Worm (Caenorhabditis elegans) whole organism, midembryonic: ENCODE measurements around the gene del-9.

Experiments
- T22C8.4 ChIP-seq: fragments of 200-800 bp; sonication (Bioruptor generic); IDR thresholded peaks from 2 replicates; pipeline ENCODE4 v1.3.6; 2022; ENCODE audit warnings: missing genetic modification characterization, missing compliant biosample characterization
- cog-1 ChIP-seq: sonication (generic microtip); optimal IDR thresholded peaks from 2 replicates; lab custom pipeline; 2016; ENCODE audit warnings: missing genetic modification characterization, missing compliant biosample characterization
- flt-1 ChIP-seq: fragments of 200-800 bp; sonication (Bioruptor generic); IDR thresholded peaks from 2 replicates; pipeline ENCODE4 v1.3.6; 2022; ENCODE audit warnings: missing genetic modification characterization, missing compliant biosample characterization
- klf-2 ChIP-seq: fragments of 200-800 bp; sonication (Bioruptor generic); conservative IDR thresholded peaks from 2 replicates; pipeline ENCODE4 v1.3.6; 2022; ENCODE audit warnings: missing genetic modification reagents, missing genetic modification characterization, missing compliant biosample characterization
- med-1 ChIP-seq: sonication (generic microtip); optimal IDR thresholded peaks from 2 replicates; lab custom pipeline; 2017; ENCODE audit warnings: missing genetic modification characterization, mild to moderate bottlenecking, missing compliant biosample characterization, antibody characterized with exemption, missing genetic modification reagents; ENCODE audit not compliant: insufficient read depth
- ref-1 ChIP-seq: fragments of 200-800 bp; sonication (Bioruptor generic); conservative IDR thresholded peaks from 2 replicates; pipeline ENCODE4 v1.3.6; 2022; ENCODE audit warnings: missing genetic modification reagents, missing genetic modification characterization, missing compliant biosample characterization
- tab-1 ChIP-seq: fragments of 200-800 bp; sonication (Bioruptor generic); IDR thresholded peaks from 2 replicates; pipeline ENCODE4 v1.3.6; 2022; ENCODE audit warnings: missing genetic modification characterization, missing compliant biosample characterization
- ztf-23 ChIP-seq: fragments of 200-800 bp; sonication (Bioruptor generic); IDR thresholded peaks from 2 replicates; pipeline ENCODE4 v1.3.6; 2022; ENCODE audit warnings: missing genetic modification reagents, missing genetic modification characterization, missing compliant biosample characterization
- ztf-29 ChIP-seq: fragments of 200-800 bp; sonication (Bioruptor generic); IDR thresholded peaks from 2 replicates; pipeline ENCODE4 v1.3.6; 2022; ENCODE audit warnings: missing genetic modification reagents, missing genetic modification characterization, missing compliant biosample characterization

del-9 gene

DNA sequence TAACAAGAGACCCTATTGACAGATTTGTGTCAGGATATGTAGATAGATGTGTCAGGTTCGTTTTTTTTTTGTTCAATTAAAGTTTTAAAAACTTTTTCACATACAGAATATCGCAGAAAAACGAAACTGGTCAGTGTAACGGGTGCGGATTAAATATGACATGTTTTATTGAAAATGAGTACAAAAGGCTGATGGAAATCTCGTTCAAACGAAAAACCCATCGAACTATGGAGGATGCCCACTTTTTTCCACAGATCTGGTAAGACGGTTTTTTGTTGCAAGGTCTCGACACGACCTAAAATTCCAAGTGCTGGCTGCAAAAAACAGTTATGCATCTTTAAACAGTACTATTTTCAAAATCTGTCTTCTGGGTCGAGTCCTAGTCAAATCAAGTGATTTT, 13.0 kb upstream of the del-9 start:
- TF ChIP-seq ztf-23 (GFP tag; lab: Robert Waterston, UW) (no peak), tab-1 (GFP tag; lab: Robert Waterston, UW) (no peak), ztf-29 (GFP tag; lab: Robert Waterston, UW) (no peak), med-1 (no peak), flt-1 (GFP tag; lab: Robert Waterston, UW) (no peak), ref-1 (GFP tag; lab: Robert Waterston, UW) (no peak), klf-2 (GFP tag; lab: Robert Waterston, UW) (no peak), T22C8.4 (GFP tag; lab: Robert Waterston, UW) (no peak), cog-1 (tag; lab: Kevin White, UChicago) (no peak)

DNA sequence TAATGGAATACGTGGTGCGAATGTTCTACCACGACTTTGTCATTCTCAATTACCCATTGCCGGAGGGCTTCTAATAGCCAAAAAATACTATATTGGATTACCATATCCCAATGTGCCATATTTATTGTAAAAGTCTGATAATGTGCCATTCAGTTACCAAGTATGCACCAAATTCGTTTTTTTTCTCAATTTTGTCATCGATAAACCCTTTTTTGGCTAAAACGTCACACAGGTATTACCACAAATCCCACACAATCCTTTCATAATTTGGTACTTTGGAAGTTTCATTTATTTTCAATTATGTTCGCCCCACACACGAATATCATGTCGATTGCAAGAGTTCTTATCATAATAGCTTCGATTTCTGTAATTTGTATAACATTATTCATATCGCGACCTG, 10.9 kb upstream of the del-9 start, which contains the start of gene vep-2:
Gene vep-2 (plus strand): TSS at position 301 of the 400 bp plus-strand sequence.
- no peak for TF ChIP-seq ztf-29 (GFP tag; lab: Robert Waterston, UW)
- no peak for TF ChIP-seq cog-1 (tag; lab: Kevin White, UChicago)
- no peak for TF ChIP-seq ztf-23 (GFP tag; lab: Robert Waterston, UW)
- no peak for TF ChIP-seq klf-2 (GFP tag; lab: Robert Waterston, UW)
- no peak for TF ChIP-seq flt-1 (GFP tag; lab: Robert Waterston, UW)
- no peak for TF ChIP-seq tab-1 (GFP tag; lab: Robert Waterston, UW)
- TF ChIP-seq med-1: no peak
- TF ChIP-seq ref-1 (GFP tag; lab: Robert Waterston, UW): no peak
- no peak for TF ChIP-seq T22C8.4 (GFP tag; lab: Robert Waterston, UW)

DNA sequence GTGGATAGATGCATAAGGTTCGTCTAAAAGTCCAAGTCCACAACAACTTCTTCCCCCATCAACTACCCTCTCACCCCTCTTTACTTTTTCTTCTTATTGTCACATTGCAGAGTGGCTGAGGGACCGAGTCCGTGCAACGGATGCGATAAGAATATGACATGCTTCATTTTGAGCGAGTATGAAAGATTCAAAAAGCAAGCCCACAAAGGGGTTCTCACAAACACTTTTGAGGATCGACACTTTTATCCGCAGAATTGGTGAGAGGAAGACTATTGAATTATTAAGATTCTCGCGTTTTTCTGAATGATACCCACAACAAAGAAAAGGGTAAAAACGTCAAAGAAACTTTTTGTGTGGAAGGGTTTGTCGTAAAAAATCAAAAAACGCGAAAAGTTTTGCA, 8.5 kb upstream of the del-9 start:
- TF ChIP-seq flt-1 (GFP tag; lab: Robert Waterston, UW) (no peak), ref-1 (GFP tag; lab: Robert Waterston, UW) (no peak), klf-2 (GFP tag; lab: Robert Waterston, UW) (no peak), T22C8.4 (GFP tag; lab: Robert Waterston, UW) (no peak), ztf-29 (GFP tag; lab: Robert Waterston, UW) (no peak), ztf-23 (GFP tag; lab: Robert Waterston, UW) (no peak), tab-1 (GFP tag; lab: Robert Waterston, UW) (no peak), med-1 (no peak), cog-1 (tag; lab: Kevin White, UChicago) (no peak)

DNA sequence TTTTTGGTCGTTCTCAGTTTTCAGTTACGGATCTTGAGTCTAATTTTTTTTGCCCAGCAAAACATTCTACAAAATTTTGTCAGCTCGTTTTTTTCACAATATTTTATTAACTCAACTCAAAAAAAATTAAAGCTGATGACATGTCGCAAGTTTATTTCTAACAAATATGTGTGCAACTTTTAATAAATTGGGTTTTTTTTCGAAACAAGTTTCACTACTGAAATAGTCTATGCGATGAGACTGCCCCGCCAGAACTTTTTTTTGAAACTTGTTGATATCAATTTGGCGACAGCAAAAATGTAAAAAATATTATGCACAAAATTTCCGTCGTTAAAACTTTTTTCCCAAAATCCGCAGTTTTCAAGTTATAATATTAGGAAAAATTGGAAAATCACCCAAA, 6.0 kb upstream of the del-9 start, which contains the start of gene C18B2.2:
Gene C18B2.2 (plus strand): TSS at position 301 of the 400 bp plus-strand sequence.
- no peak for TF ChIP-seq ztf-23 (GFP tag; lab: Robert Waterston, UW)
- no peak for TF ChIP-seq T22C8.4 (GFP tag; lab: Robert Waterston, UW)
- TF ChIP-seq ztf-29 (GFP tag; lab: Robert Waterston, UW): no peak
- TF ChIP-seq tab-1 (GFP tag; lab: Robert Waterston, UW): no peak
- no peak for TF ChIP-seq klf-2 (GFP tag; lab: Robert Waterston, UW)
- TF ChIP-seq med-1: no peak
- no peak for TF ChIP-seq flt-1 (GFP tag; lab: Robert Waterston, UW)
- TF ChIP-seq ref-1 (GFP tag; lab: Robert Waterston, UW): no peak
- no peak for TF ChIP-seq cog-1 (tag; lab: Kevin White, UChicago)

DNA sequence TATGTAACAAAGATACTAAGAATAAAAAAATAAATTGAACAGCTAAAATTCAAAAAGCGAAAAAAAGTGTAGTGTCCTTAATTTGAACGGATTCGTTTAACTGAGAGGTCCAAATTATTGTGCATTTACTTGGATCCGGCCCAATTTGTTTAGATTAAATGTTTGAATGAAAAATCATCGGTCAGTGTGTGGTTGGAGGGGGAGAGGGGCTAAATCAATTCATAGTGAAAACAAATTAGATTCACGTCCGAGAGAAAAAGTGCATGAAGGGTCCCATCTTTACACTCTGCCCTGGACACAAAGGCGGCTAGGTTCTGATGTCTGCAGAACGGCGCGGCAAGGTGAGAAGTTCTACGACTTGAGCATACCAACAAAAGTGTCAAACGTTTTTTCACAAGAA, 1.7 kb upstream of the del-9 start:
- TF ChIP-seq ztf-23 (GFP tag; lab: Robert Waterston, UW) (no peak), T22C8.4 (GFP tag; lab: Robert Waterston, UW) (no peak), ref-1 (GFP tag; lab: Robert Waterston, UW) (no peak), ztf-29 (GFP tag; lab: Robert Waterston, UW) (no peak), cog-1 (tag; lab: Kevin White, UChicago) (no peak)

DNA sequence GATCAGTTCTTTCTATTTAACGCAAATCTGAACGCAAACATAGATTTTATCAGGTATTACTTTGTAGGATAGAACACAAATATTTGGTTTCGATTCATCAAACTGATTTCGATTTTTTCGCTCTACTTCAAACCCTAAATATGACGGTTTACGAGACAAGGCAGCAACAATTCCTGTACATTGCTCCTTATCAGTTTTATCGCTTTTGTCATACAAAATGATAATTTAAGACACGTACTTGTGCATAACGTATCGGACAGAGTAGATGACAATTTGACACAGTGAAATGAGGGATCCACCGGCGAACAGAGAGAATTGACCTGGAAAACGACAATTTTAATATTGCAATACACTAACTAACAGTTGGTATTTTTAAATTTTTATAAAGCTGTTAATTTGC, 3.5 kb downstream of the del-9 start:
- TF ChIP-seq med-1: no peak
- TF ChIP-seq ztf-29 (GFP tag; lab: Robert Waterston, UW): no peak
- no peak for TF ChIP-seq T22C8.4 (GFP tag; lab: Robert Waterston, UW)
- no peak for TF ChIP-seq klf-2 (GFP tag; lab: Robert Waterston, UW)
- TF ChIP-seq flt-1 (GFP tag; lab: Robert Waterston, UW): no peak
- TF ChIP-seq tab-1 (GFP tag; lab: Robert Waterston, UW): no peak
- no peak for TF ChIP-seq cog-1 (tag; lab: Kevin White, UChicago)
- TF ChIP-seq ref-1 (GFP tag; lab: Robert Waterston, UW): no peak

DNA sequence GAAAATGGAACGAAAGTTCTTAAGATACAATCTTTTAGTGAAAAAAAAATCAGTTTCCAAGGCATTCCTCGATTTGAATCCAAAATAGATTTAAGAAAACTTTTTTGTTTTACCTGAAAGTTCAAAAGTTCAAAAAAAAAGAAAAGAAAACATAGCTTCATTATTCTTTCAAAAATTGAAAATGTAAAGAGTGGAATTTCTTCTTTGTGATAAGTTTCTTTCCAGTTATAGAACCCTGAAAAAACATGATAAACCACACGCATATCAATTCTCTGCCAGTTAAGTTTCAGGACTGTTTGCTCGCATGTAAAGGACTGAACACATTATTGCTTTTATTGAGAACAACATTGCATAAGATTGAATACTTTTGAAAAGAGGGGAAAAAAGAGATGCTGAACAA, 5.4 kb downstream of the del-9 start:
- TF ChIP-seq ztf-23 (GFP tag; lab: Robert Waterston, UW) (no peak), klf-2 (GFP tag; lab: Robert Waterston, UW) (no peak), med-1 (no peak)

DNA sequence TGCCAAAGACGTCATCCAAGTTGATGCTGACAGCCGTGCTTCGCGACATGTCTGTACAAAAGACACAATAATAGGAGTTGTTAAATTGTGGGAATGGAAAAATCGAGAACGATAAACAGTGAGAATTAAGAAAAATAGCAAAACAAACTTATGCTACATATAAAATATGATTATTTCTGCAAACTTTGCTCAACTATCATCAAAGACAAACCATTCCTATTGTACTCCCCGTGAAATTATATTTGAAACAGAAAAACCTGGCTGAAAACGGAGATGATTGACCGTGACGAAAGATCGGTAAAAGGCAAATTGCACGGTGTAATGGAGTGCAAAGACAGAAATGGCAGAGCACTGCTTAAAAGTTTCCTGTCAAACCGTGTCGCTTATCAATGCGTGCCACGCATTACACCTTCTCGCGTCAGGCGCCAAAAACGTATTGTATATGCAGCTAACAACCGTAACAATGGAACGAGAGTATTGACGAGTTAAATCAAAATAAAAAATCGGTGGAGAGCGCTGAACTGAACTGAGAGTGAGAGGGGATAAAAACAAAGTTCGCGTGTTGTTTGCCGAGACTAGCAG, 6.0 kb downstream of the del-9 start, which contains the start of gene C18B2.5:
Gene C18B2.5 (minus strand): TSS at position 51 of the 582 bp plus-strand sequence.
- TF ChIP-seq med-1 (no peak), ztf-29 (GFP tag; lab: Robert Waterston, UW) (no peak), cog-1 (tag; lab: Kevin White, UChicago) (no peak), tab-1 (GFP tag; lab: Robert Waterston, UW) (no peak), flt-1 (GFP tag; lab: Robert Waterston, UW) (no peak), T22C8.4 (GFP tag; lab: Robert Waterston, UW) (no peak), ref-1 (GFP tag; lab: Robert Waterston, UW) (no peak), ztf-23 (GFP tag; lab: Robert Waterston, UW) (no peak), klf-2 (GFP tag; lab: Robert Waterston, UW) (no peak)

DNA sequence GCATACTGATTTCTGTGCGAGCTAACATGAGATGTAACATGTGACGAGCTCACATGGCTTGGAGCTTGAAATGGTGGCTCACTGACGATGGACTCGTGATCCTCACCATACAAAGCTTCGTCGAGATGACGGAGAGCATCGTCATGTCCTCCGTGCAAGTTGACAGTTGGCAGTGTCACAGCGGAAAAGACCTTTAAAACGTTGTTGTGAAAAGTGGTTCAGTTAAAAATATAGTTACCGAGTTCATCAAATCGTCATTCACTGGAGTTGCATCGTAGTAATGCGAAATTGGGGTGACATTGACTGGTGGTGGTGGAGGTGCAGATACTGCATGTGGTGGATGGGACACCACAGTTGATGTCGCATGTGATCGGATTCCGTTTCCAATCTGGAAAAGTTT, 6.7 kb downstream of the del-9 start:
- TF ChIP-seq ztf-29 (GFP tag; lab: Robert Waterston, UW) (no peak), klf-2 (GFP tag; lab: Robert Waterston, UW) (no peak), ref-1 (GFP tag; lab: Robert Waterston, UW) (no peak), cog-1 (tag; lab: Kevin White, UChicago) (no peak), tab-1 (GFP tag; lab: Robert Waterston, UW) (no peak), ztf-23 (GFP tag; lab: Robert Waterston, UW) (no peak), T22C8.4 (GFP tag; lab: Robert Waterston, UW) (no peak), med-1 (no peak), flt-1 (GFP tag; lab: Robert Waterston, UW) (no peak)
